Worm (Caenorhabditis elegans) whole organism, L2 larva: ENCODE results near the gene htrl-1.
A peak's percentile ranks its signal among the peaks of the same experiment; 100 is the strongest.

Experiments
- C34F6.9 ChIP-seq: fragments of 150-350 bp; optimal IDR thresholded peaks from 2 replicates; lab custom pipeline; 2014; ENCODE audit warnings: missing biosample characterization, missing genetic modification characterization
- F13H6.1 ChIP-seq: sonication (generic microtip); optimal IDR thresholded peaks from 2 replicates; lab custom pipeline; 2016; ENCODE audit warnings: missing genetic modification characterization, missing compliant biosample characterization
- R02D3.7 ChIP-seq: fragments of 150-350 bp; optimal IDR thresholded peaks from 2 replicates; lab custom pipeline; 2014; ENCODE audit warnings: missing biosample characterization, missing genetic modification characterization
- Y55F3AM.14 ChIP-seq: fragments of 200-800 bp; sonication (Bioruptor generic); optimal IDR thresholded peaks from 2 replicates; lab custom pipeline; 2018; ENCODE audit warnings: mild to moderate bottlenecking, missing genetic modification characterization, missing compliant biosample characterization
- ZK546.5 ChIP-seq: sonication (generic microtip); optimal IDR thresholded peaks from 2 replicates; lab custom pipeline; 2017; ENCODE audit warnings: missing biosample characterization, missing genetic modification characterization
- alr-1 ChIP-seq: fragments of 150-350 bp; optimal IDR thresholded peaks from 2 replicates; lab custom pipeline; 2014; ENCODE audit warnings: missing biosample characterization, missing genetic modification characterization
- aly-2 ChIP-seq: fragments of 150-350 bp; optimal IDR thresholded peaks from 2 replicates; lab custom pipeline; 2014; ENCODE audit warnings: missing biosample characterization, missing genetic modification characterization
- ama-1 ChIP-seq: fragments of 150-350 bp; optimal IDR thresholded peaks from 2 replicates; lab custom pipeline; 2018; ENCODE audit warnings: inconsistent platforms
- blmp-1 ChIP-seq: sonication (generic microtip); optimal IDR thresholded peaks from 2 replicates; lab custom pipeline; 2017; ENCODE audit warnings: missing genetic modification characterization, mild to moderate bottlenecking, missing compliant biosample characterization, antibody characterized with exemption, moderate library complexity; ENCODE audit not compliant: insufficient read depth
- ceh-16 ChIP-seq: fragments of 150-350 bp; optimal IDR thresholded peaks from 2 replicates; lab custom pipeline; 2014; ENCODE audit warnings: missing biosample characterization, missing genetic modification characterization
- ceh-82 ChIP-seq: fragments of 150-350 bp; optimal IDR thresholded peaks from 2 replicates; lab custom pipeline; 2014; ENCODE audit warnings: missing biosample characterization, missing genetic modification characterization
- crh-2 ChIP-seq: sonication (generic microtip); optimal IDR thresholded peaks from 2 replicates; lab custom pipeline; 2017; ENCODE audit warnings: missing biosample characterization, missing genetic modification characterization
- dmd-4 ChIP-seq: sonication (generic microtip); optimal IDR thresholded peaks from 2 replicates; lab custom pipeline; 2017; ENCODE audit warnings: missing biosample characterization, missing genetic modification characterization
- egl-27 ChIP-seq: sonication (generic microtip); optimal IDR thresholded peaks from 3 replicates; lab custom pipeline; 2017; ENCODE audit warnings: missing biosample characterization, missing genetic modification reagents, missing genetic modification characterization
- elt-1 ChIP-seq: fragments of 150-350 bp; optimal IDR thresholded peaks from 2 replicates; lab custom pipeline; 2014; ENCODE audit warnings: missing biosample characterization, missing genetic modification characterization
- elt-3 ChIP-seq: sonication (generic microtip); optimal IDR thresholded peaks from 2 replicates; lab custom pipeline; 2017; ENCODE audit warnings: missing biosample characterization, missing genetic modification characterization
- fos-1 ChIP-seq: fragments of 150-350 bp; optimal IDR thresholded peaks from 2 replicates; lab custom pipeline; 2014; ENCODE audit warnings: missing biosample characterization, missing genetic modification characterization
- gmeb-1 ChIP-seq: fragments of 150-350 bp; optimal IDR thresholded peaks from 2 replicates; lab custom pipeline; 2014; ENCODE audit warnings: missing biosample characterization, missing genetic modification characterization
- lin-11 ChIP-seq: fragments of 150-350 bp; sonication (generic microtip); optimal IDR thresholded peaks from 2 replicates; lab custom pipeline; 2014; ENCODE audit warnings: missing biosample characterization, missing genetic modification characterization, inconsistent platforms, mixed read lengths
- lin-13 ChIP-seq: fragments of 150-350 bp; optimal IDR thresholded peaks from 2 replicates; lab custom pipeline; 2014; ENCODE audit warnings: missing biosample characterization, missing genetic modification reagents, missing genetic modification characterization
- lin-39 ChIP-seq: fragments of 150-350 bp; optimal IDR thresholded peaks from 2 replicates; lab custom pipeline; 2014; ENCODE audit warnings: missing biosample characterization, missing genetic modification reagents, missing genetic modification characterization
- lsy-2 ChIP-seq, 2 experiments: fragments of 150-350 bp in 1 of 2; sonication (generic microtip) in 1 of 2; optimal IDR thresholded peaks; 2 replicates each; lab custom pipeline; 2014 to 2017; ENCODE audit warnings: missing biosample characterization in 2 of 2, missing genetic modification characterization in 2 of 2
- mab-5 ChIP-seq: fragments of 150-350 bp; optimal IDR thresholded peaks from 2 replicates; lab custom pipeline; 2014; ENCODE audit warnings: missing biosample characterization, missing genetic modification characterization
- mbf-1 ChIP-seq: sonication (generic microtip); optimal IDR thresholded peaks from 2 replicates; lab custom pipeline; 2017; ENCODE audit warnings: missing biosample characterization, missing genetic modification characterization
- mdl-1 ChIP-seq, 2 experiments: fragments of 150-350 bp in 1 of 2; sonication (generic microtip) in 1 of 2; optimal IDR thresholded peaks; 2 replicates each; lab custom pipeline; 2017; ENCODE audit warnings: missing biosample characterization in 2 of 2, missing genetic modification characterization in 2 of 2
- nhr-10 ChIP-seq: sonication (generic microtip); optimal IDR thresholded peaks from 2 replicates; lab custom pipeline; 2017; ENCODE audit warnings: missing biosample characterization, missing genetic modification characterization
- nhr-11 ChIP-seq: fragments of 150-350 bp; optimal IDR thresholded peaks from 2 replicates; lab custom pipeline; 2014; ENCODE audit warnings: missing biosample characterization, missing genetic modification characterization
- nhr-12 ChIP-seq: fragments of 150-350 bp; optimal IDR thresholded peaks from 2 replicates; lab custom pipeline; 2014; ENCODE audit warnings: missing biosample characterization, missing genetic modification characterization
- nhr-129 ChIP-seq: fragments of 150-350 bp; optimal IDR thresholded peaks from 2 replicates; lab custom pipeline; 2014; ENCODE audit warnings: missing biosample characterization, missing genetic modification characterization
- nhr-21 ChIP-seq: fragments of 150-350 bp; optimal IDR thresholded peaks from 2 replicates; lab custom pipeline; 2014; ENCODE audit warnings: missing biosample characterization, missing genetic modification characterization
- nhr-23 ChIP-seq: fragments of 150-350 bp; optimal IDR thresholded peaks from 2 replicates; lab custom pipeline; 2014; ENCODE audit warnings: missing biosample characterization, missing genetic modification reagents, missing genetic modification characterization
- nhr-237 ChIP-seq: fragments of 150-350 bp; optimal IDR thresholded peaks from 2 replicates; lab custom pipeline; 2014; ENCODE audit warnings: missing biosample characterization, missing genetic modification characterization
- nhr-25 ChIP-seq: fragments of 150-350 bp; sonication (generic microtip); optimal IDR thresholded peaks from 3 replicates; lab custom pipeline; 2014; ENCODE audit warnings: missing biosample characterization, missing genetic modification characterization
- nhr-6 ChIP-seq: fragments of 150-350 bp; optimal IDR thresholded peaks from 2 replicates; lab custom pipeline; 2014; ENCODE audit warnings: missing biosample characterization, missing genetic modification characterization
- nhr-77 ChIP-seq: fragments of 150-350 bp; optimal IDR thresholded peaks from 2 replicates; lab custom pipeline; 2014; ENCODE audit warnings: missing biosample characterization, missing genetic modification characterization
- peb-1 ChIP-seq: fragments of 150-350 bp; optimal IDR thresholded peaks from 2 replicates; lab custom pipeline; 2014; ENCODE audit warnings: missing biosample characterization, missing genetic modification characterization
- sem-4 ChIP-seq: fragments of 150-350 bp; optimal IDR thresholded peaks from 2 replicates; lab custom pipeline; 2014; ENCODE audit warnings: missing biosample characterization, missing genetic modification reagents, missing genetic modification characterization
- skn-1 ChIP-seq: sonication (generic microtip); optimal IDR thresholded peaks from 2 replicates; lab custom pipeline; 2017; ENCODE audit warnings: missing biosample characterization, missing genetic modification characterization
- sma-3 ChIP-seq: sonication (generic microtip); optimal IDR thresholded peaks from 2 replicates; lab custom pipeline; 2016; ENCODE audit warnings: missing genetic modification reagents, missing genetic modification characterization, missing compliant biosample characterization
- sma-9 ChIP-seq, 2 experiments: fragments of 150-350 bp in 1 of 2; sonication (generic microtip) in 1 of 2; optimal IDR thresholded peaks; 2 replicates each; lab custom pipeline; 2014 to 2016; ENCODE audit warnings: missing genetic modification characterization in 2 of 2, mild to moderate bottlenecking in 1 of 2, missing biosample characterization in 1 of 2, missing compliant biosample characterization in 1 of 2, missing genetic modification reagents in 1 of 2, moderate library complexity in 1 of 2
- snpc-4 ChIP-seq: fragments of 150-350 bp; optimal IDR thresholded peaks from 2 replicates; lab custom pipeline; 2014; ENCODE audit warnings: missing biosample characterization, missing genetic modification characterization
- unc-39 ChIP-seq: fragments of 150-350 bp; optimal IDR thresholded peaks from 2 replicates; lab custom pipeline; 2014; ENCODE audit warnings: missing biosample characterization, missing genetic modification characterization
- unc-55 ChIP-seq: fragments of 150-350 bp; sonication (generic microtip); optimal IDR thresholded peaks from 3 replicates; lab custom pipeline; 2014; ENCODE audit warnings: missing biosample characterization, missing genetic modification reagents, missing genetic modification characterization
- unc-62 ChIP-seq: fragments of 150-350 bp; optimal IDR thresholded peaks from 2 replicates; lab custom pipeline; 2014; ENCODE audit warnings: missing biosample characterization, missing genetic modification reagents, missing genetic modification characterization
- zag-1 ChIP-seq: fragments of 150-350 bp; optimal IDR thresholded peaks from 2 replicates; lab custom pipeline; 2014; ENCODE audit warnings: missing biosample characterization, missing genetic modification characterization
- ztf-1 ChIP-seq: fragments of 200-800 bp; sonication (Bioruptor generic); conservative IDR thresholded peaks from 2 replicates; pipeline ENCODE4 v1.3.6; 2022; ENCODE audit warnings: missing genetic modification characterization, missing compliant biosample characterization
- ztf-11 ChIP-seq: sonication (generic microtip); optimal IDR thresholded peaks from 2 replicates; lab custom pipeline; 2017; ENCODE audit warnings: missing biosample characterization, missing genetic modification characterization
- ztf-4 ChIP-seq: fragments of 150-350 bp; optimal IDR thresholded peaks from 2 replicates; lab custom pipeline; 2014; ENCODE audit warnings: missing biosample characterization, missing genetic modification characterization

htrl-1 gene

DNA sequence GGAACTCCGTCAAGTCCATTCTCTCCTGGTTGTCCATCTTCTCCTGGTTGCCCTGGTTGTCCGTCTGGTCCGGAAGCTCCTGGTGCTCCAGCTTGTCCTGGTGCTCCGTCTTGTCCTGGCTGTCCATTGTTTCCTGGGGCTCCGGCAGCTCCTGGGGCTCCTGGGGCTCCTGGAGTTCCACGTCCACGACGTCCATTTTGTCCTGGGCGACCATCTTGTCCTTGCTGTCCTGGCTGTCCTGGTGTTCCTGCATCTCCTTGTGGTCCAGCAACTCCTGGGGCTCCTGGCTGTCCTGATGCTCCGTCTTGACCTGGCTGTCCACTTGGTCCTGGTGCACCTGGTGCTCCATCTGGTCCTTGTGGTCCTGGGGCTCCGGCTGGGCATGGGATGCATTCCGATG, 46.8 kb downstream of the htrl-1 start:
- TF ChIP-seq ceh-82 (tag; lab: Kevin White, UChicago) (no peak), mbf-1 (tag; lab: Kevin White, UChicago) (no peak), peb-1 (tag; lab: Kevin White, UChicago) (no peak), F13H6.1 (no peak), elt-3 (tag; lab: Kevin White, UChicago) (no peak), nhr-6 (no peak), nhr-25 (no peak), nhr-129 (tag; lab: Kevin White, UChicago) (no peak), nhr-11 (no peak), mab-5 (no peak)

- TF ChIP-seq gmeb-1 (tag; lab: Kevin White, UChicago) (no peak), sma-3 (no peak), F13H6.1 (peak; percentile 56), ztf-4 (tag; lab: Kevin White, UChicago) (no peak), lin-11 (tag; lab: Kevin White, UChicago) (no peak), nhr-10 (tag; lab: Kevin White, UChicago) (no peak), sma-9 (GFP tag; optimal IDR thresholded peaks at IDR 0.05; lab: Kevin White, UChicago) (peak; percentile 7), sma-9 (tag; optimal IDR thresholded peaks at IDR 0.05; lab: Kevin White, UChicago) (no peak), mdl-1 (tag; optimal IDR thresholded peaks at IDR 0.05; lab: Kevin White, UChicago) (no peak), nhr-12 (tag; lab: Kevin White, UChicago) (no peak), nhr-129 (tag; lab: Kevin White, UChicago) (peak; percentile 31)
These were observed 49.9 kb downstream of the htrl-1 start, which contains the start of gene mig-17 for ce11 chrV:11446297-11446696. TSS of gene mig-17 (plus strand) at chrV:11446685.

DNA sequence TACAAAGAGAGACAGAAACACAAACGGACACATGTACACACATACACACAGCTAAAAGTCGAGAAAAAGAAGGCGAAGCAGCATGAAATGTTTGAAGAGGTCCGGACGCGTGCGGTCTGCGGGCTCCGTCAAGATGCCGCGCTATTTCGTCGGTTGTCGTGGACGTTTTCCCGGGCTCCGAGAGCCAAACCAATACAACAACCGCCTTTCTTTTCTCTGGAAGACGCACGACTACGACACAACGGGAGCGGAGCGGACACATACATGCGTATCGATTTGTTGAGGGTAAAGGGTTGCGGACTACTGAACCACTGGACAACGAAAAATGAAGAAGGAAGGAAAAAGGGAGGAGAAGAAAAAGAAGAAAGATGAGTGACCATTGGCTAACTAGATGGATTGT, 50.8 kb downstream of the htrl-1 start:
- TF ChIP-seq peb-1 (tag; lab: Kevin White, UChicago): no peak
- TF ChIP-seq unc-55 (GFP tag; lab: Kevin White, UChicago): peak; percentile 61
- TF ChIP-seq F13H6.1: peak; percentile 75
- no peak for TF ChIP-seq nhr-23 (tag; lab: Kevin White, UChicago)
- TF ChIP-seq ztf-1: no peak
- no peak for TF ChIP-seq ztf-11 (tag; lab: Kevin White, UChicago)
- TF ChIP-seq gmeb-1 (tag; lab: Kevin White, UChicago): no peak
- no peak for TF ChIP-seq R02D3.7 (tag; lab: Kevin White, UChicago)
- TF ChIP-seq ama-1 (lab: Kevin White, UChicago): no peak
- no peak for TF ChIP-seq ceh-16 (tag; lab: Kevin White, UChicago)
- no peak for TF ChIP-seq nhr-10 (tag; lab: Kevin White, UChicago)
- TF ChIP-seq skn-1 (tag; lab: Kevin White, UChicago): no peak
- no peak for TF ChIP-seq nhr-21
- no peak for TF ChIP-seq ceh-82 (tag; lab: Kevin White, UChicago)
- peak; percentile 58 for TF ChIP-seq zag-1
- TF ChIP-seq nhr-11: no peak
- TF ChIP-seq crh-2 (tag; lab: Kevin White, UChicago): no peak
- peak in 1 of 2 experiments; percentile 29 for TF ChIP-seq mdl-1 (tag; optimal IDR thresholded peaks at IDR 0.05; lab: Kevin White, UChicago)
- TF ChIP-seq mbf-1 (tag; lab: Kevin White, UChicago): no peak
- peak in 1 of 2 experiments; percentile 5 for TF ChIP-seq lsy-2 (tag; optimal IDR thresholded peaks at IDR 0.05; lab: Kevin White, UChicago)
- TF ChIP-seq dmd-4 (tag; lab: Kevin White, UChicago): no peak
- TF ChIP-seq blmp-1 (tag; lab: Kevin White, UChicago): no peak
- no peak for TF ChIP-seq elt-3 (tag; lab: Kevin White, UChicago)
- no peak for TF ChIP-seq unc-39 (tag; lab: Kevin White, UChicago)
- TF ChIP-seq mab-5: peak; percentile 14
- no peak for TF ChIP-seq ztf-4 (tag; lab: Kevin White, UChicago)
- no peak for TF ChIP-seq nhr-25
- no peak for TF ChIP-seq elt-1 (tag; lab: Kevin White, UChicago)
- no peak for TF ChIP-seq unc-62 (GFP tag; lab: Kevin White, UChicago)
- TF ChIP-seq lin-39 (tag; lab: Kevin White, UChicago): no peak
- TF ChIP-seq Y55F3AM.14 (GFP tag; lab: Kevin White, UChicago): no peak
- no peak for TF ChIP-seq nhr-77 (tag; lab: Kevin White, UChicago)
- TF ChIP-seq fos-1: no peak
- TF ChIP-seq snpc-4: no peak
- TF ChIP-seq C34F6.9 (tag; lab: Kevin White, UChicago): peak; percentile 43
- TF ChIP-seq lin-13: peak; percentile 22
- TF ChIP-seq sma-9 (GFP tag; optimal IDR thresholded peaks at IDR 0.05; lab: Kevin White, UChicago): peak; percentile 14
- TF ChIP-seq sma-9 (tag; optimal IDR thresholded peaks at IDR 0.05; lab: Kevin White, UChicago): no peak
- TF ChIP-seq ZK546.5: no peak
- TF ChIP-seq lin-11 (tag; lab: Kevin White, UChicago): no peak
- no peak for TF ChIP-seq egl-27 (tag; lab: Kevin White, UChicago)
- no peak for TF ChIP-seq sma-3
- TF ChIP-seq sem-4 (tag; lab: Kevin White, UChicago): peak; percentile 23
- no peak for TF ChIP-seq alr-1
- TF ChIP-seq nhr-6: no peak
- TF ChIP-seq nhr-237 (tag; lab: Kevin White, UChicago): no peak
- TF ChIP-seq nhr-12 (tag; lab: Kevin White, UChicago): no peak
- no peak for TF ChIP-seq aly-2 (tag; lab: Kevin White, UChicago)
- TF ChIP-seq nhr-129 (tag; lab: Kevin White, UChicago): no peak
